Fruit fly (Drosophila melanogaster): Measurements from ENCODE around the gene Ir87a.

dm6 chr3R:13452261-13452660, 32.2 kb downstream of the Ir87a start:
- TF ChIP-seq CTCF (optimal IDR thresholded peaks at IDR 0.05) (no peak), CG8478 (optimal IDR thresholded peaks at IDR 0.05) (no peak)
